Fruit fly (Drosophila melanogaster) whole organism, embryonic: ENCODE measurements around the gene CG7006.
A peak's percentile ranks its signal among the peaks of the same experiment; 100 is the strongest.

Experiments used
- ATbp ChIP-seq: fragments of 200-800 bp; sonication (Bioruptor generic); optimal IDR thresholded peaks from 2 replicates; lab custom pipeline; 2017; ENCODE audit warnings: missing biosample characterization, mild to moderate bottlenecking, missing genetic modification characterization, missing genetic modification reagents
- B-H2 ChIP-seq: fragments of 200-800 bp; sonication (Bioruptor generic); optimal IDR thresholded peaks from 2 replicates; lab custom pipeline; 2018; ENCODE audit warnings: missing biosample characterization, mild to moderate bottlenecking, missing genetic modification characterization
- CG10274 ChIP-seq: fragments of 200-800 bp; sonication (Bioruptor generic); optimal IDR thresholded peaks from 3 replicates; lab custom pipeline; 2017; ENCODE audit warnings: missing biosample characterization, mild to moderate bottlenecking, missing genetic modification characterization
- CG11085 ChIP-seq: fragments of 200-800 bp; sonication (Bioruptor generic); IDR thresholded peaks from 2 replicates; pipeline ENCODE4 v1.3.6; 2022; ENCODE audit warnings: missing biosample characterization, missing genetic modification characterization
- CG11696 ChIP-seq: fragments of 200-800 bp; sonication (Bioruptor generic); IDR thresholded peaks from 2 replicates; pipeline ENCODE4 v1.3.6; 2022; ENCODE audit warnings: missing biosample characterization, missing genetic modification characterization
- CG12219 ChIP-seq: fragments of 200-800 bp; sonication (Bioruptor generic); optimal IDR thresholded peaks from 3 replicates; lab custom pipeline; 2018; ENCODE audit warnings: missing biosample characterization, mild to moderate bottlenecking, missing genetic modification characterization
- CG12299 ChIP-seq: fragments of 200-800 bp; sonication (Bioruptor generic); optimal IDR thresholded peaks from 2 replicates; lab custom pipeline; 2018; ENCODE audit warnings: missing biosample characterization, mild to moderate bottlenecking, missing genetic modification characterization
- CG12391 ChIP-seq: fragments of 200-800 bp; sonication (Bioruptor generic); optimal IDR thresholded peaks from 3 replicates; lab custom pipeline; 2018; ENCODE audit warnings: missing biosample characterization, mild to moderate bottlenecking, missing genetic modification characterization, moderate library complexity
- CG14965 ChIP-seq: fragments of 200-800 bp; sonication (Bioruptor generic); optimal IDR thresholded peaks from 2 replicates; lab custom pipeline; 2016; ENCODE audit warnings: missing biosample characterization, missing genetic modification characterization, borderline replicate concordance
- CG15514 ChIP-seq: fragments of 200-800 bp; sonication (Bioruptor generic); optimal IDR thresholded peaks from 3 replicates; lab custom pipeline; 2017; ENCODE audit warnings: missing biosample characterization, missing genetic modification characterization, mild to moderate bottlenecking, moderate library complexity, missing genetic modification reagents
- CG18262 ChIP-seq: fragments of 200-800 bp; optimal IDR thresholded peaks from 3 replicates; lab custom pipeline; 2019; ENCODE audit warnings: missing biosample characterization, mild to moderate bottlenecking, missing genetic modification characterization, moderate library complexity
- CG32767 ChIP-seq: fragments of 200-800 bp; sonication (Bioruptor generic); IDR thresholded peaks from 2 replicates; pipeline ENCODE4 v1.3.6; 2022; ENCODE audit warnings: missing biosample characterization, missing genetic modification characterization
- CG6813 ChIP-seq: fragments of 200-800 bp; sonication (Bioruptor generic); optimal IDR thresholded peaks from 2 replicates; lab custom pipeline; 2017; ENCODE audit warnings: missing biosample characterization, missing genetic modification characterization, mild to moderate bottlenecking, moderate library complexity, missing genetic modification reagents
- CG7357 ChIP-seq: fragments of 200-800 bp; sonication (Bioruptor generic); IDR thresholded peaks from 3 replicates; pipeline ENCODE4 v1.3.6; 2022; ENCODE audit warnings: missing biosample characterization, missing genetic modification characterization
- CG7928 ChIP-seq: fragments of 200-800 bp; sonication (Bioruptor generic); optimal IDR thresholded peaks from 2 replicates; lab custom pipeline; 2017; ENCODE audit warnings: missing biosample characterization, mild to moderate bottlenecking, missing genetic modification characterization
- CG7987 ChIP-seq: fragments of 200-800 bp; sonication (Bioruptor generic); optimal IDR thresholded peaks from 2 replicates; lab custom pipeline; 2018; ENCODE audit warnings: missing biosample characterization, mild to moderate bottlenecking, missing genetic modification characterization, moderate library complexity
- CG8290 ChIP-seq, 3 experiments: fragments of 200-800 bp; sonication (Bioruptor generic); optimal IDR thresholded peaks; 2 replicates each; lab custom pipeline; 2016 to 2019; ENCODE audit warnings: missing biosample characterization in 3 of 3, missing genetic modification characterization in 3 of 3, mild to moderate bottlenecking in 2 of 3, moderate library complexity in 1 of 3
- CG8478 ChIP-seq: fragments of >200 bp; optimal IDR thresholded peaks from 2 replicates; lab custom pipeline; 2018
- CG8944 ChIP-seq: fragments of 200-800 bp; sonication (Bioruptor generic); optimal IDR thresholded peaks from 3 replicates; lab custom pipeline; 2016; ENCODE audit warnings: missing biosample characterization, missing genetic modification characterization
- CG9797 ChIP-seq: fragments of 200-800 bp; sonication (Bioruptor generic); optimal IDR thresholded peaks from 3 replicates; lab custom pipeline; 2018; ENCODE audit warnings: missing biosample characterization, mild to moderate bottlenecking, missing genetic modification characterization
- CG9817 ChIP-seq: fragments of 200-800 bp; sonication (Bioruptor generic); optimal IDR thresholded peaks from 2 replicates; lab custom pipeline; 2018; ENCODE audit warnings: missing biosample characterization, mild to moderate bottlenecking, missing genetic modification characterization, moderate library complexity
- CG9876 ChIP-seq: fragments of 200-800 bp; sonication (Bioruptor generic); optimal IDR thresholded peaks from 2 replicates; lab custom pipeline; 2016; ENCODE audit warnings: missing biosample characterization, missing genetic modification characterization
- Dad ChIP-seq: fragments of 200-800 bp; sonication (Bioruptor generic); optimal IDR thresholded peaks from 3 replicates; lab custom pipeline; 2016; ENCODE audit warnings: missing biosample characterization, missing genetic modification characterization
- GATAe ChIP-seq: fragments of 200-800 bp; sonication (Bioruptor generic); conservative IDR thresholded peaks from 2 replicates; pipeline ENCODE4 v1.3.6; 2022; ENCODE audit warnings: missing biosample characterization, missing genetic modification characterization
- Gsc ChIP-seq: fragments of 200-800 bp; sonication (Bioruptor generic); IDR thresholded peaks from 2 replicates; pipeline ENCODE4 v1.3.6; 2022; ENCODE audit warnings: missing biosample characterization, missing genetic modification characterization
- Hey ChIP-seq: fragments of 200-800 bp; sonication (Bioruptor generic); optimal IDR thresholded peaks from 3 replicates; lab custom pipeline; 2018; ENCODE audit warnings: missing biosample characterization, mild to moderate bottlenecking, missing genetic modification characterization
- Mad ChIP-seq: fragments of 200-800 bp; sonication (Bioruptor generic); optimal IDR thresholded peaks from 2 replicates; lab custom pipeline; 2016; ENCODE audit warnings: missing biosample characterization, missing genetic modification characterization
- NfI ChIP-seq: fragments of 200-800 bp; sonication (Bioruptor generic); optimal IDR thresholded peaks from 3 replicates; lab custom pipeline; 2018; ENCODE audit warnings: missing biosample characterization, mild to moderate bottlenecking, missing genetic modification characterization, moderate library complexity
- Opbp ChIP-seq: fragments of 200-800 bp; sonication (Bioruptor generic); IDR thresholded peaks from 3 replicates; pipeline ENCODE4 v1.3.6; 2022; ENCODE audit warnings: missing biosample characterization, missing genetic modification characterization; ENCODE audit not compliant: partially characterized antibody
- PHDP ChIP-seq: fragments of 200-800 bp; sonication (Bioruptor generic); optimal IDR thresholded peaks from 3 replicates; lab custom pipeline; 2018; ENCODE audit warnings: missing biosample characterization, mild to moderate bottlenecking, missing genetic modification characterization, moderate library complexity
- Ravus ChIP-seq: fragments of 200-800 bp; sonication (Bioruptor generic); IDR thresholded peaks from 2 replicates; pipeline ENCODE4 v1.3.6; 2022; ENCODE audit warnings: missing biosample characterization, missing genetic modification characterization
- Rfx ChIP-seq: fragments of 200-800 bp; sonication (Bioruptor generic); IDR thresholded peaks from 2 replicates; pipeline ENCODE4 v1.3.6; 2022; ENCODE audit warnings: missing biosample characterization, missing genetic modification characterization
- Scr ChIP-seq: fragments of 200-800 bp; sonication (Bioruptor generic); IDR thresholded peaks from 2 replicates; pipeline ENCODE4 v1.3.6; 2022; ENCODE audit warnings: missing biosample characterization, missing genetic modification characterization; ENCODE audit not compliant: partially characterized antibody
- bab2 ChIP-seq: fragments of 200-800 bp; sonication (Bioruptor generic); optimal IDR thresholded peaks from 2 replicates; lab custom pipeline; 2016; ENCODE audit warnings: missing biosample characterization, missing genetic modification characterization
- btn ChIP-seq: fragments of 200-800 bp; sonication (Bioruptor generic); optimal IDR thresholded peaks from 2 replicates; lab custom pipeline; 2016; ENCODE audit warnings: missing biosample characterization, missing genetic modification characterization
- dmrt11E ChIP-seq: fragments of 200-800 bp; sonication (Bioruptor generic); optimal IDR thresholded peaks from 3 replicates; lab custom pipeline; 2018; ENCODE audit warnings: missing biosample characterization, mild to moderate bottlenecking, missing genetic modification characterization, moderate library complexity
- grn ChIP-seq: fragments of 200-800 bp; sonication (Bioruptor generic); optimal IDR thresholded peaks from 3 replicates; lab custom pipeline; 2017; ENCODE audit warnings: missing biosample characterization, missing genetic modification characterization
- gt ChIP-seq: fragments of 200-800 bp; sonication (Bioruptor generic); IDR thresholded peaks from 2 replicates; pipeline ENCODE4 v1.3.6; 2022; ENCODE audit warnings: missing biosample characterization, missing genetic modification characterization
- mld ChIP-seq: fragments of 200-800 bp; sonication (Bioruptor generic); IDR thresholded peaks from 3 replicates; pipeline ENCODE4 v1.3.6; 2022; ENCODE audit warnings: missing biosample characterization, missing genetic modification characterization; ENCODE audit not compliant: partially characterized antibody
- odd ChIP-seq: fragments of 200-800 bp; sonication (Bioruptor generic); optimal IDR thresholded peaks from 2 replicates; lab custom pipeline; 2017; ENCODE audit warnings: missing biosample characterization, mild to moderate bottlenecking, missing genetic modification characterization
- onecut ChIP-seq: fragments of 200-800 bp; sonication (Bioruptor generic); IDR thresholded peaks from 2 replicates; pipeline ENCODE4 v1.3.6; 2022; ENCODE audit warnings: missing biosample characterization, missing genetic modification characterization
- peb ChIP-seq: fragments of 200-800 bp; sonication (Bioruptor generic); IDR thresholded peaks from 2 replicates; pipeline ENCODE4 v1.3.6; 2022; ENCODE audit warnings: missing biosample characterization, missing genetic modification characterization
- row ChIP-seq: fragments of 200-800 bp; sonication (Bioruptor generic); IDR thresholded peaks from 3 replicates; pipeline ENCODE4 v1.3.6; 2022; ENCODE audit warnings: missing biosample characterization, missing genetic modification characterization
- sd ChIP-seq: fragments of 200-800 bp; sonication (Bioruptor generic); optimal IDR thresholded peaks from 3 replicates; lab custom pipeline; 2018; ENCODE audit warnings: missing biosample characterization, mild to moderate bottlenecking, missing genetic modification characterization, moderate library complexity
- sens ChIP-seq: fragments of 200-800 bp; sonication (Bioruptor generic); peaks from one replicate; lab custom pipeline; 2016; ENCODE audit warnings: missing biosample characterization, missing genetic modification characterization
- slbo ChIP-seq: fragments of 200-800 bp; sonication (Bioruptor generic); IDR thresholded peaks from 2 replicates; pipeline ENCODE4 v1.3.6; 2022; ENCODE audit warnings: missing biosample characterization, missing genetic modification characterization
- sr ChIP-seq: fragments of 200-800 bp; sonication (Bioruptor generic); IDR thresholded peaks from 3 replicates; pipeline ENCODE4 v1.3.6; 2022; ENCODE audit warnings: missing biosample characterization, missing genetic modification characterization
- twi ChIP-seq: fragments of 200-800 bp; optimal IDR thresholded peaks from 2 replicates; lab custom pipeline; 2019; ENCODE audit warnings: missing biosample characterization, mild to moderate bottlenecking, missing genetic modification characterization, moderate library complexity
- vvl ChIP-seq: fragments of 200-800 bp; sonication (Bioruptor generic); IDR thresholded peaks from 2 replicates; pipeline ENCODE4 v1.3.6; 2022; ENCODE audit warnings: missing biosample characterization, missing genetic modification characterization
- z ChIP-seq: fragments of 200-800 bp; sonication (Bioruptor generic); IDR thresholded peaks from 3 replicates; pipeline ENCODE4 v1.3.6; 2022; ENCODE audit warnings: missing biosample characterization, missing genetic modification characterization

CG7006 gene

dm6 chr3R:24870389-24871048, 20.1 kb downstream of the CG7006 start, which contains the start of gene CycB3 (continued):
- TF ChIP-seq sr (GFP tag; lab: Robert Waterston, UW): peak; percentile 48; the same call in 1 of the 3 replicates
- no peak for TF ChIP-seq gt
- peak; percentile 26 for TF ChIP-seq CG12219 (GFP tag; lab: Kevin White, UChicago)
- peak; percentile 27; the same call in 1 of the 3 replicates for TF ChIP-seq row (GFP tag; lab: Robert Waterston, UW)
- TF ChIP-seq Hey (tag; lab: Kevin White, UChicago): no peak
- TF ChIP-seq vvl (GFP tag; lab: Robert Waterston, UW): peak; percentile 64
- no peak for TF ChIP-seq CG8290 (GFP tag; optimal IDR thresholded peaks at IDR 0.05; lab: Kevin White, UChicago)
- TF ChIP-seq CG8290 (tag; optimal IDR thresholded peaks at IDR 0.05; lab: Kevin White, UChicago): no peak
- TF ChIP-seq Opbp (GFP tag; lab: Robert Waterston, UW): peak; percentile 56; the same call in 2 of the 3 replicates
- TF ChIP-seq bab2 (GFP tag; lab: Kevin White, UChicago): no peak
- TF ChIP-seq GATAe (GFP tag; lab: Robert Waterston, UW): no peak
- no peak for TF ChIP-seq CG8478 (lab: Kevin White, UChicago)
- TF ChIP-seq CG11696: no peak
- no peak for TF ChIP-seq CG32767 (GFP tag; lab: Robert Waterston, UW)
- TF ChIP-seq btn (GFP tag; lab: Kevin White, UChicago): no peak
- peak; percentile 44; the same call in 1 of the 2 replicates for TF ChIP-seq Scr (GFP tag; lab: Robert Waterston, UW)
- TF ChIP-seq Mad (GFP tag; lab: Kevin White, UChicago): no peak
- no peak for TF ChIP-seq CG9876
- no peak for TF ChIP-seq sd (tag; lab: Kevin White, UChicago)
- no peak for TF ChIP-seq odd (GFP tag; lab: Kevin White, UChicago)
- no peak for TF ChIP-seq CG12299 (tag; lab: Kevin White, UChicago)
- no peak for TF ChIP-seq CG7357 (GFP tag; lab: Robert Waterston, UW)
- no peak for TF ChIP-seq ATbp (GFP tag; lab: Kevin White, UChicago)
- TF ChIP-seq CG18262 (tag; lab: Kevin White, UChicago): peak; percentile 17
- TF ChIP-seq PHDP (tag; lab: Kevin White, UChicago): no peak
- no peak; the same call in none of the 2 replicates for TF ChIP-seq onecut (GFP tag; lab: Robert Waterston, UW)
- no peak for TF ChIP-seq Ravus (GFP tag; lab: Robert Waterston, UW)
- no peak for TF ChIP-seq B-H2 (GFP tag; lab: Kevin White, UChicago)
- peak; percentile 28 for TF ChIP-seq CG9817 (tag; lab: Kevin White, UChicago)
- no peak for TF ChIP-seq slbo (GFP tag; lab: Robert Waterston, UW)
- peak; percentile 71 for TF ChIP-seq twi
- peak; percentile 39 for TF ChIP-seq CG6813 (GFP tag; lab: Kevin White, UChicago)
- no peak for TF ChIP-seq CG14965 (GFP tag; lab: Kevin White, UChicago)
- no peak for TF ChIP-seq CG11085 (GFP tag; lab: Robert Waterston, UW)
- no peak for TF ChIP-seq CG8944
- TF ChIP-seq z: no peak
- no peak for TF ChIP-seq CG10274 (GFP tag; lab: Kevin White, UChicago)
- no peak for TF ChIP-seq mld
- TF ChIP-seq Gsc (GFP tag; lab: Robert Waterston, UW): no peak
- peak; percentile 81 for TF ChIP-seq CG15514 (GFP tag; lab: Kevin White, UChicago)
- TF ChIP-seq CG7987 (GFP tag; lab: Kevin White, UChicago): peak; percentile 45
- TF ChIP-seq NfI (GFP tag; lab: Kevin White, UChicago): peak; percentile 46
- no peak for TF ChIP-seq peb
- peak; percentile 55 for TF ChIP-seq Rfx (GFP tag; lab: Robert Waterston, UW)
- peak; percentile 75 for TF ChIP-seq sens (GFP tag; lab: Kevin White, UChicago)
- TF ChIP-seq CG7928 (GFP tag; lab: Kevin White, UChicago): no peak
- peak; percentile 31 for TF ChIP-seq CG12391 (tag; lab: Kevin White, UChicago)
- peak; percentile 31 for TF ChIP-seq dmrt11E (tag; lab: Kevin White, UChicago)
- peak; percentile 2 for TF ChIP-seq Dad (GFP tag; lab: Kevin White, UChicago)
- no peak for TF ChIP-seq grn (GFP tag; lab: Kevin White, UChicago)
- TF ChIP-seq CG9797 (GFP tag; lab: Kevin White, UChicago): peak; percentile 98
